Fruit fly (Drosophila melanogaster): ENCODE results near the gene Pi4KIIalpha.

DNA sequence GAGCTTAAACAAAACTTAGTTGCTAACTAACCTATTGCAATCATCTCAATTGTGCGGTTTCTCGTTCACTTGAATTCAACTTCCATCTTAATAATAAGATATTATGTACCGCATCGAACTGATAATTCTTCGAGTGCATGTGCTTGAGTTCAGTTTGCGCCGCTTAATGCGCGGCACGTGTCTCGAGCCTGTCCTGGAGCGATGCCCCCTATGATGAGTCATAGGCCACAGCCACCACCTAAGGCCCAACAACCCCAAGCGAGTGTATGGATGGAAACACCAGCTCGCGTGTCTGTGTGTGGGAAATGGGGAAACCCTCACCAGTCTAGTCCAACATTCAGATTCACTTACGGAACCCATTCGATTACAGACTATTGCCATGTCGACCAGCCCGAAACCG is 10.4 kb upstream of the Pi4KIIalpha start:
- no peak for TF ChIP-seq CG8159 (tag; optimal IDR thresholded peaks at IDR 0.05)
- no peak for TF ChIP-seq fd96Ca (GFP tag; IDR thresholded peaks at IDR 0.05)
- no peak for TF ChIP-seq rn (GFP tag; IDR thresholded peaks at IDR 0.05)
- no peak for TF ChIP-seq D1 (tag; optimal IDR thresholded peaks at IDR 0.05)
- no peak for TF ChIP-seq Pif1A (GFP tag; optimal IDR thresholded peaks at IDR 0.05)
- TF ChIP-seq CG4496 (GFP tag; IDR thresholded peaks at IDR 0.05) = no peak
- TF ChIP-seq CG15710 (tag; optimal IDR thresholded peaks at IDR 0.05) = no peak
- TF ChIP-seq CG32121 (GFP tag; IDR thresholded peaks at IDR 0.05) = no peak
- no peak for TF ChIP-seq Ets98B (GFP tag; IDR thresholded peaks at IDR 0.05)
- TF ChIP-seq CG13204 (GFP tag; optimal IDR thresholded peaks at IDR 0.05) = no peak
- peak; percentile 94 for TF ChIP-seq EcR (GFP tag; optimal IDR thresholded peaks at IDR 0.05)
